Fruit fly (Drosophila melanogaster) whole organism, prepupa: Measurements from ENCODE around the gene shf.

Source experiments
- CG15336 ChIP-seq: fragments of 200-800 bp; sonication (Bioruptor generic); IDR thresholded peaks from 2 replicates; pipeline ENCODE4 v1.3.6; 2022; ENCODE audit warnings: missing biosample characterization, missing genetic modification characterization
- CG34406 ChIP-seq: fragments of 200-800 bp; sonication (Bioruptor generic); optimal IDR thresholded peaks from 3 replicates; lab custom pipeline; 2016; ENCODE audit warnings: missing biosample characterization, missing genetic modification characterization
- CG8632 ChIP-seq: fragments of 200-800 bp; sonication (Bioruptor generic); optimal IDR thresholded peaks from 3 replicates; lab custom pipeline; 2016; ENCODE audit warnings: missing biosample characterization, missing genetic modification characterization
- Hr39 ChIP-seq: fragments of 200-800 bp; sonication (Bioruptor generic); optimal IDR thresholded peaks from 2 replicates; lab custom pipeline; 2016; ENCODE audit warnings: missing biosample characterization, missing genetic modification characterization
- Smox ChIP-seq: fragments of 200-800 bp; sonication (Bioruptor generic); optimal IDR thresholded peaks from 3 replicates; lab custom pipeline; 2016; ENCODE audit warnings: missing biosample characterization, missing genetic modification characterization
- esn ChIP-seq: fragments of 200-800 bp; sonication (Bioruptor generic); optimal IDR thresholded peaks from 2 replicates; lab custom pipeline; 2016; ENCODE audit warnings: missing biosample characterization, mild to moderate bottlenecking, missing genetic modification characterization, moderate library complexity

- TF ChIP-seq CG15336 (GFP tag; lab: Robert Waterston, UW): no peak
- no peak for TF ChIP-seq Smox (GFP tag; lab: Kevin White, UChicago)
- TF ChIP-seq CG8632: no peak
- TF ChIP-seq esn (GFP tag; lab: Kevin White, UChicago): no peak
- no peak for TF ChIP-seq CG34406 (GFP tag; lab: Kevin White, UChicago)
- no peak for TF ChIP-seq Hr39 (GFP tag; lab: Kevin White, UChicago)
These were observed 25.9 kb upstream of the shf start for dm6 chrX:6805404-6805803.
